Worm (Caenorhabditis elegans): Measurements from ENCODE around the gene aat-1.

Gene aat-1

DNA sequence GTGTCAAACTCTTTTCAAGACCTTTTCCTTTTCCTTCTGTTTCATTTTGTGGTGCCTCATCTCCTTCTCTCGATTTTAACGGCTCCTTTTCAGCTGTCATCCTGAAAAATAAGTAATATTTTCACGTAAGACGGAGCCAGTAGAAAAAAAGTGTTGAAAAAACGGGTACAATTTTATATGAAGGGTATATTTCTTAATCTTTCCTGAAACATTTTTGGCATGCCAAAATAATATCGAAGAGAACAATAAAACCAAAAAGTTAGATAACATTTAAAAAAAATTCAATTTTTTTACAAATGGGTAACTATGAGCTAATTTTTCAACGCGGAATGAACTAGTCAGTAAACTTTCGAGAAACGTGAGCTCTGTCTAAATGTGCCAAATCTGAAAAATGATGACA is at the start of gene aat-1:
Gene aat-1, minus strand, starts transcription at position 101 of the 400 bp plus-strand sequence.
- TF ChIP-seq unc-62 (GFP tag; optimal IDR thresholded peaks at IDR 0.05) = no peak

DNA sequence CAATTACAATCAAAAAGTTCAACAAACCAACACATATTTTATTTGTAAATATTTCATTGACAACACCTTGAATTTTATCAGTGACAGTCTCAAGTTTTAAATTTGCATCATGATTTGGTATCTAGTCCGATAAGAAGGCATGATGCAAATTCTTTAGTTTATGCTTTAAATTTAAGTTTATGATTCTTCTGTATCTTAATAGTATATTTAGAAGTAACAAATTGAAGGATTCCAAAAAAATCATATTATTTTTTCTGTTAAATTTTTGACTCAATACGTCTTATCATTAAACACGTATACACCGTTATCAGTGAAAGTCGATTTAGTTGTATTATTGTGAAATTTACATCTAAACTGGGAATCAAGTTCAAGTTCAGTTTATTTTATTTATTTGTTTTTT is 49.7 kb upstream of the aat-1 start, which contains the start of gene chca-1:
Gene chca-1, plus strand, starts transcription at position 161 of the 400 bp plus-strand sequence.
- TF ChIP-seq unc-62 (GFP tag; optimal IDR thresholded peaks at IDR 0.05) = no peak

DNA sequence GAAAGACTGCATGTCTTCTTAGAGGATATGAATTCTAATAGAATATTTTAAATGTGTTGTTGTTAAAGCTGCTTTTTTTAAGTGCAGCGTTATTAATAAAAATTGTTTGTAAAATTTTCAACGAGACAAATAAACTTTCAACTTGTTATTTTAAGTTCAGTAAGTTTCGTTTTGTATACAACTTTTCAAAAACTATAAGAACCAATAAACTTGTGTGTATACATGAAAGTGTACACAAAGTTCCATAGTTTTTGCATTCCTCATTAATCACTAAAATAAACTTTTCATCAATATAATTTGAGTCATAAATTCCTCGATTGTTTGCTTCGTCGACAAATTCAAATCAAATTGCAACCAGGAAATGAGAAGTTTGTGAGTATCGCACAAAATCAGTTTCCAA is 47.2 kb upstream of the aat-1 start, which contains the start of gene srm-3:
Gene srm-3, plus strand, starts transcription at position 301 of the 400 bp plus-strand sequence.
- no peak for TF ChIP-seq unc-62 (GFP tag; optimal IDR thresholded peaks at IDR 0.05)

DNA sequence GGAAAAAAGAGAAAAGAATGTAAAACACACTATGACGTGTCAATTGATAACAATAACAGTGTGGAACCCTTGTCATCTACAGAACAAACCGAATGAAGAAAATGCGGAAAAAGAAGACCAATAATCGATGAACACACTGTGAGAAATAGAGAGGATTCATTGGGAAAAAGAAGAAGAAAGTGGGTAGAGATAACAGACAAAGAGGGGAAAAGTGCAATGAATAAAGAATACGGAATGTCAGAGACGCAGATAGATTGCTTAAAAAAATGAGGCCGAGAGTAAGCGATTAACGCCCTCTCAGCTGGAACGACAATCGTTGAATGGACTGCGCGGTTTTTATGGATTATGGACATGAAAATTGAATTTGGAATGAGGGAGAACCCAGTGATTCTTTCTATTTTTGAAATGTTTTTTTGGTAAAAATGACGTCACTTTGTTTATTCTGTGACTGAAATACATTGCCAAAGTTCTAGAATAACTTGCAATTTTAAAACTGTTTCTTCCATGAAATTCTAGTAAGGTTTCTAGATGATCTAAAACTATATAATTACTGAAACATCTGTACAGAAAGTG is 46.4 kb upstream of the aat-1 start, which contains the start of gene amph-1:
Gene amph-1, minus strand, starts transcription at position 85 of the 573 bp plus-strand sequence.
- no peak for TF ChIP-seq unc-62 (GFP tag; optimal IDR thresholded peaks at IDR 0.05)

DNA sequence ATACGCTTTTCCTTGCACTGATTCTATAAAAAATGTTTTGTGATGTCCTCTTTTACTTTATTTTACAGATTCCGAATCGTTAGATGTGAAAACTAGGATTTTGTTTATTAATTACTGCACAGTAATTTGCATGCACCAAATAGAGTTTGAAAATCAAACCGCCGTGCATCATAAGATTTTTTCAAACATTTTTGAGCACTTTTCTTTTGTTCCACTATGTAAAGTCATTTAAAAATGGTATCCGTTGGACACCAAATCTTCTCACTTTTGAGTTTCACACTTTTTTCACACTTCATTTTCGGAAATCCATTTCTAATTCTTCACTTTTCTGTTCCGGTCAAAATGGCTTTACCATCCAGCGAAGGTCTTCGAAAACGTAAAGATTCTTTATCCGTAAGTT is 41.7 kb upstream of the aat-1 start, which contains the start of gene degl-2:
Gene degl-2, plus strand, starts transcription at position 301 of the 400 bp plus-strand sequence.
- TF ChIP-seq unc-62 (GFP tag; optimal IDR thresholded peaks at IDR 0.05) = no peak

DNA sequence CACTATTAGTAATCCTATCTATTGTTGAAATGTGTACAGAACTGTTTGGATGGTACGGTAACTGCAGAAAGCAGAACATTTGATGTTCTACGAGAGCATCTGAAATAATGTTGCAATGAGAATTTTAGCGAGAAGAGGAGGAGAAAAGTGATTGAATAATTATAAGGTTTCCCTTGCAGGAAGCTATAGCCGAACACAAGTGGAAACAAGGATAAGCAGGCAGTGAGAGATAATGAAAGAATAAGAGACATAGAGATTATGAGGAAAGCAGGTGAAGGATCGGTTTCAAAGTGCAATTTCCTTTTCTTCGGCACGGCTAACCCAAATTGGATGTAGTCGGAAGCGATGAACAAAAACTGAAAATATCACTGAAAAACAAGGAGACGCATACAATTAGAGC is 40.4 kb upstream of the aat-1 start, which contains the start of gene del-2:
Gene del-2, minus strand, starts transcription at position 101 of the 400 bp plus-strand sequence.
- no peak for TF ChIP-seq unc-62 (GFP tag; optimal IDR thresholded peaks at IDR 0.05)

DNA sequence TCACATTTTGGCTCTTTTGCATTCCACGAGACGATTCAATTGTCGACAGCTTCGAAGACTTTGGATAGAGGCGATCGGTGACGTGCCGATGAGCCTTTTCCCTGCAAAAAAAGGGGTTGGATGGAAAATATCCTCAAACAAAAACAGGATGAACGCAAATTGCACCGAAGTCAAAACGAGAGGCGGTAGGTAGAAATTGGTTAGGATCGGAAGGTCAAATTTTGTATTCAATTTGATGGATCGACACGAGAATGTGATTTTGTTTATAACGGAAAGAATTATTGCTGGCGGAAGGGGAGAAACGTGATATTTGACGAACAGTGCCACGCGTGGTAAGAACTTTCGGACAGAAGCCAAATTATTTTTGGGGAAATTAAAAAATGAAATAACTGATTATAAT is 33.4 kb upstream of the aat-1 start, which contains the start of gene mca-1:
Gene mca-1, minus strand, starts transcription at position 101 of the 400 bp plus-strand sequence.
- no peak for TF ChIP-seq unc-62 (GFP tag; optimal IDR thresholded peaks at IDR 0.05)

DNA sequence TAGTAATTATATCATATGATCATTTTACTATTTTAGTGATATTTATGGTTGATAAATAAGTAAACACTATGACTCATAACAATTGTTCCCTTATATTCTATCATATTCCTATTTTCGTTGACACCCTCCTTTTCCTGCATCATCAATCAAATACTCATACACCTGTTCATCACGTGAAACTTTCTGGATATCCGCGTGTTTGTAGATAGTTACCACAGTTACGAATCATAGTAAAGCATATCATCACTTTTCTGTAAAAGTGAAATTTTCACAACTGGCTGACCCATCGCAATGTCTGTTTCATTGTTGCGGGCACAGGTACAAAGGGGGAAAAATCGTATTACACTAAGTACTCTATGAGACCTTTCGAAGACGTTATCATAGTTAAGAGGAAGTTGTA is 32.4 kb upstream of the aat-1 start:
- no peak for TF ChIP-seq unc-62 (GFP tag; optimal IDR thresholded peaks at IDR 0.05)

DNA sequence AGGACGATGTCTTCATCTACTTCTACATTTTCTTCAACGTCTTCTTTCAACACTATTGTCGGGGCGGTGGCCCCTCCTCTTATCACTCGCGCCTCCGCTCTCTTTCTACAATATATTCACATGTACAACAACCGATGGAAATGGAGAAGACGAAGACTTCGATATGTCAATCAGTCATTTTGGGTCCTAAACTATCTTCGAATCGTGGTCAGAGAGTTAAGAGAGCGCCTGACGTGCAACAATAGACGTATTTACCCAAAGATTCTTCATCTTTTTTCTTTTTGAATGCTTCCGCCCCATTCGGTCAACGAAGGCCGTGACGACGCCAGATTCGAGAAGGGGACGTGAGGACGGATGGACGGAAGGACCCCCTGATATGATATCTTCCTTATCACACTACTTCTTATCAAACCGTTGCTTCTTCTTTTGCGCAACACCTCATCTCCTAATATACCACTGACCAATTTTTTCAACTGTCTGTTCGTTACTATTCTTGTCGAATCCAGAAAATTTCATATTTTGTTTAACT is 31.5 kb upstream of the aat-1 start:
- no peak for TF ChIP-seq unc-62 (GFP tag; optimal IDR thresholded peaks at IDR 0.05)

DNA sequence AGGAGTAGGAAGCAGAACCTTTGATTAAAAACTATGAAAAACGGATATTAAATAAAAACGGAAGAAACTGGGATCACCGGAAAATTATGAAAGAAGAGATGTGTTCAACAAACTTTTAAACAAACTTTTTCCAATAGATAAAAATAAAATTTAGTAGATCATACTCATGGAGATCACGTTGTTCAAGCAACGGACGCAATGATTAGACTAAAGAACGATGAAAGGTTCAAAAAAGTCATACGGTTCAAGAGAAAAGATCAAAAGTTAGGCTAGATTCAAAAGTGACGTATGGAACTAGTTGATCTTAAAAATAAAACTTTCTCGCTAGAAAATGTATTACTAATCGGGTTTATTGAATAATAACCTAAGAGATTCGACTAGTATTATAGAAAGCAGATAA is 30.6 kb upstream of the aat-1 start:
- no peak for TF ChIP-seq unc-62 (GFP tag; optimal IDR thresholded peaks at IDR 0.05)

DNA sequence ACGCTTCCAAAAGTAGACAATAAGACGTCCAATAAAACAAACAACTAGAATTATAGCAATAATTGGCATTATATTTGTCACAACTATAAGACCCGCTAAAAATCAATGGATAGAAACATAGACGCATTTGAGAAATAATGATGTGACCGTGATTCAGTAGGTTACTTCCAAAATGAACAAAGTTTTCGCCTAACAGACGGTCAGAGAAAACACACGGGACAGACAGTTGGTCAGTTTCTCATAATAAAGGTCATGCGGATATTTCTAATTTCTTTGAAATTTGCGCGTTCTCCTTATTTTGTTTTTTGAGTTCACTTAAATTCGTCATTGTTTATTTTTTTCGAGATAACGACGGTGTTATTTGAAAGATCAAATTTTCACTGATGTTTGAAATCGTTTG is 30.1 kb upstream of the aat-1 start:
- no peak for TF ChIP-seq unc-62 (GFP tag; optimal IDR thresholded peaks at IDR 0.05)

DNA sequence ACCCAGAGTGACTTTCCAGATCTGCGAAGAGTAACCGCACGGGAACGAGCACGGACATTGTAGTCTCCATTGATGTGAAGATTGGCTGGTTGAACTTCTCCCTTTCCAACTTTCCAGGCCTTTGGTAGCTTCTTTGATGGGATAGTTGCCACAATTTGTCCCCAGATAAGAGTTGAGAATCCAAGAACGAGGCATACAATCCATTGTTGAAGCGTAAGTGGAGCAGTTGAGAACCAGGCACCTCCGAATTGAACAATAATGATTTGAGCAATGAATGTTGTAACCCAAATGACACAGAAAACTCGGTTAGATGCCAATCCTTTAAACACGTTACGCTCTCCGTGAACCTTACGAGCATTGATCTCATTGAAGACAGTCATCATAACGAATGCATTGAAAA is 25.5 kb upstream of the aat-1 start:
- no peak for TF ChIP-seq unc-62 (GFP tag; optimal IDR thresholded peaks at IDR 0.05)

DNA sequence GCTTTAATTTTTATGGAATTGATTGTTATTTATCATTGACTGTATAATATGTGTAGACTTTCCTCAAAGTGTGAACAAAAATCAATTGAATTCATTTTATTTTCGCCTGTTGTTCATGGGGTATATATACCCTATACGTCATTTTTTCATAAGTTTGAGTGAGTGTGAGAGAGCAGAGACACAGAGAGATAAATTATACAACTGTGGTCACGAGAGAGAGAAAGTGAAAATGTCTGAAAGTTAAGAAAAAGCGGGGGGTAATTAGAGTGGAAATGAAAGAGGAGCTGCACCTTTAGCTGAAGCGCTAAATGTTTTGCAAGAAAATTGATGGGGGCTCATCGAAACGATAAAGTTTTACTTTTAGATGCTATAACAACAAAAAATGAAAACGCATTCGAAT is 24.3 kb upstream of the aat-1 start:
- no peak for TF ChIP-seq unc-62 (GFP tag; optimal IDR thresholded peaks at IDR 0.05)

DNA sequence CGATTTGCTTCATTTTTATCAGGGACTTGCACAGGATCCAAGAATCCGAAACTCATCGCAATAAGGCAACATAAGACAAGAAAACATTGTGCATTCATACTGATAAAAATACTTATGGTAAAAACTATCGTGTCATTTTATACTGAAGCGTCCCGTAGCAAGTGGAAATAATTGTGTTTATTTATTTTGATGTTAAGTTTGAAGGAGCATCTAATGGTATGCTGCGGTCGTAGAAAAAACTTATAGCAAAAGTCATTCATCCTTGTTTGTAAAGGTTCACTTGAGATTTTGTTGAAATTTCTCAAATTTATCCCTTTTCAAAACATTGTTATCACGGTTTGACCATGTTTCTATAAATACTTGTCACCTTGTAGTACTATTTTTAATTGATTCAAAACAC is 23.5 kb upstream of the aat-1 start, which contains the start of gene W09C2.10:
Gene W09C2.10, minus strand, starts transcription at position 101 of the 400 bp plus-strand sequence.
- TF ChIP-seq unc-62 (GFP tag; optimal IDR thresholded peaks at IDR 0.05) = no peak

DNA sequence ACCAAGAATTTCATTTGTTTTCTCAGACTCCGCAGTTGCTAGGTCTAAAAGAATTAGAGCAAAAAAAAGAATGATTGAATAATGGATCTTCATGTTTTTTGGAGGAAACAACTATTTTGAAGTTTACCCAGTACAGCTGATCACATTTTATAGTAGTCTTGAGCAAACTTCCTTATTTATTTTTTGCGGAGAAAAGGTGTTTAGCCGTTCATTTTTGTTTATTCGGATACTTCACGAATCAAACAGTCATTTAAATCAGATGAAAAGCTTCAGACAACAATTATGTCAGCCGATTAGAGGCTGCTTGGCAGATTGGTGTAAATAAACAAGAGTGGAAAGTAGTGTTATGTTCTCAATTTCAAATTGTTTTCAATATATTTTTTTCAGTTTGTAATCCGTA is 22.8 kb upstream of the aat-1 start, which contains the start of gene W09C2.8:
Gene W09C2.8, minus strand, starts transcription at position 101 of the 400 bp plus-strand sequence.
- TF ChIP-seq unc-62 (GFP tag; optimal IDR thresholded peaks at IDR 0.05) = no peak

DNA sequence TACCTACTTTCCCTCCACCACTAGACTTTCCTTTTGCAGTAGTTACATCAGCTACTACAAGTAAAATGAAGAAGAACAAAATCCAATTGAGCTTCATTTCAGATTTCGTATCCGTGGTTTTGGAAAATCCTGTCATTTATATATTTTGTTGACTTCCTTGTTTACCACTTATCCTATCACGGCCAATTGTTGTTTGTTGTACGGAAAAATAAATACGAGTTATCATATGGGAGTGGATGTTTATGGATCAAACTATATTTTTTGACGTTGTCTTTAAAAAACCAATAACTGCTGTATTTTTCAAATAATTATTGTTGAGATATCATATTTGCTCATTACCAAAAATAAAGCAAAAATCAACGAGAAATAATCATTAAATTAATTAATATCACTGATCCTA is 21.8 kb upstream of the aat-1 start, which contains the start of gene W09C2.9:
Gene W09C2.9, minus strand, starts transcription at position 101 of the 400 bp plus-strand sequence.
- TF ChIP-seq unc-62 (GFP tag; optimal IDR thresholded peaks at IDR 0.05) = no peak

DNA sequence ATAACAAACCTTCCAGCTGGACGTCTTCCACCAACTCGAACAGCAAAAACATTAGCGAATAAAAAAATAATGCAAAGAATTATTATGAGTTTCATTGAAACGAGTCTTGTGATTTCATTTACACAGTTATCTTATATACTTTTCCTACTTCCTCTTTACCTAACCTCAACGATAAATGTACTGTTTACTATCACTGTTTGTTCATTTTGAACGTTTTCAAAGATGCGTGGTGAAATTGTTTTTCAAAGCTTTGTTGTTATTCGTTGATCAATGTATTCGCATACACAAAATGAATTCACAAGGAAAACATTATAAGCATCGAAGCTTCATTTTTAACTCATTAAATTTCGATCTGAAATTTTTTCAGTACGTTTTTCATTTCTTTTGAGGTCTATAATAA is 20.8 kb upstream of the aat-1 start, which contains the start of gene W09C2.7:
Gene W09C2.7, minus strand, starts transcription at position 101 of the 400 bp plus-strand sequence.
- no peak for TF ChIP-seq unc-62 (GFP tag; optimal IDR thresholded peaks at IDR 0.05)
